Worm (Caenorhabditis elegans) whole organism, young adult: ENCODE data around the gene F14H3.5.

ENCODE experiments used
- B0336.3 ChIP-seq: fragments of 200-800 bp; sonication (Bioruptor generic); IDR thresholded peaks from 2 replicates; pipeline ENCODE4 v1.3.6; 2022; ENCODE audit warnings: missing genetic modification characterization, missing compliant biosample characterization
- D2030.7 ChIP-seq: fragments of 200-800 bp; sonication (Bioruptor generic); IDR thresholded peaks from 2 replicates; pipeline ENCODE4 v1.3.6; 2022; ENCODE audit warnings: missing genetic modification reagents, missing genetic modification characterization, missing compliant biosample characterization
- F10E7.11 ChIP-seq: sonication (generic microtip); optimal IDR thresholded peaks from 2 replicates; lab custom pipeline; 2017; ENCODE audit warnings: mild to moderate bottlenecking, missing genetic modification characterization, moderate library complexity, missing compliant biosample characterization
- F22D6.2 ChIP-seq: sonication (generic microtip); optimal IDR thresholded peaks from 2 replicates; lab custom pipeline; 2016; ENCODE audit warnings: mild to moderate bottlenecking, missing genetic modification characterization, missing compliant biosample characterization
- F49E8.2 ChIP-seq: sonication (generic microtip); optimal IDR thresholded peaks from 3 replicates; lab custom pipeline; 2017; ENCODE audit warnings: missing genetic modification characterization, mild to moderate bottlenecking, missing compliant biosample characterization, antibody characterized with exemption, moderate library complexity; ENCODE audit not compliant: insufficient read depth
- F55B11.4 ChIP-seq: sonication (generic microtip); optimal IDR thresholded peaks from 2 replicates; lab custom pipeline; 2016; ENCODE audit warnings: missing compliant biosample characterization, missing genetic modification characterization, borderline replicate concordance; ENCODE audit not compliant: insufficient read depth
- F57C9.4 ChIP-seq: sonication (generic microtip); optimal IDR thresholded peaks from 2 replicates; lab custom pipeline; 2017; ENCODE audit warnings: mild to moderate bottlenecking, missing genetic modification characterization, missing compliant biosample characterization
- Y53G8AR.9 ChIP-seq: fragments of 200-800 bp; sonication (Bioruptor generic); conservative IDR thresholded peaks from 2 replicates; pipeline ENCODE4 v1.3.6; 2022; ENCODE audit warnings: missing genetic modification reagents, missing genetic modification characterization, missing compliant biosample characterization
- Y56A3A.18 ChIP-seq: fragments of 200-800 bp; sonication (Bioruptor generic); IDR thresholded peaks from 2 replicates; pipeline ENCODE4 v1.3.6; 2022; ENCODE audit warnings: missing genetic modification reagents, missing genetic modification characterization, missing compliant biosample characterization
- Y67H2A.10 ChIP-seq: fragments of 200-800 bp; sonication (Bioruptor generic); conservative IDR thresholded peaks from 2 replicates; pipeline ENCODE4 v1.3.6; 2022; ENCODE audit warnings: missing genetic modification reagents, missing genetic modification characterization, missing compliant biosample characterization
- akir-1 ChIP-seq: fragments of 200-800 bp; sonication (Bioruptor generic); optimal IDR thresholded peaks from 2 replicates; lab custom pipeline; 2018; ENCODE audit warnings: mild to moderate bottlenecking, missing genetic modification characterization, moderate library complexity, missing compliant biosample characterization
- aptf-3 ChIP-seq: fragments of 200-800 bp; sonication (Bioruptor generic); IDR thresholded peaks from 2 replicates; pipeline ENCODE4 v1.3.6; 2022; ENCODE audit warnings: missing genetic modification characterization, missing compliant biosample characterization
- bed-1 ChIP-seq: fragments of 200-800 bp; sonication (Bioruptor generic); IDR thresholded peaks from 2 replicates; pipeline ENCODE4 v1.3.6; 2022; ENCODE audit warnings: missing genetic modification reagents, missing genetic modification characterization, missing compliant biosample characterization
- ceh-40 ChIP-seq: fragments of 200-800 bp; sonication (Bioruptor generic); IDR thresholded peaks from 2 replicates; pipeline ENCODE4 v1.3.6; 2022; ENCODE audit warnings: missing genetic modification characterization, missing compliant biosample characterization
- ceh-58 ChIP-seq: fragments of 200-800 bp; sonication (Bioruptor generic); IDR thresholded peaks from 2 replicates; pipeline ENCODE4 v1.3.6; 2022; ENCODE audit warnings: missing genetic modification characterization, missing compliant biosample characterization
- ceh-79 ChIP-seq: sonication (generic microtip); optimal IDR thresholded peaks from 2 replicates; lab custom pipeline; 2017; ENCODE audit warnings: mild to moderate bottlenecking, missing genetic modification characterization, missing compliant biosample characterization
- ceh-91 ChIP-seq: fragments of 200-800 bp; sonication (Bioruptor generic); IDR thresholded peaks from 2 replicates; pipeline ENCODE4 v1.3.6; 2022; ENCODE audit warnings: missing genetic modification reagents, missing genetic modification characterization, missing compliant biosample characterization
- chd-7 ChIP-seq: sonication (generic microtip); optimal IDR thresholded peaks from 2 replicates; lab custom pipeline; 2016; ENCODE audit warnings: mild to moderate bottlenecking, missing genetic modification characterization, moderate library complexity, missing compliant biosample characterization
- dpff-1 ChIP-seq: sonication (generic microtip); optimal IDR thresholded peaks from 2 replicates; lab custom pipeline; 2017; ENCODE audit warnings: mild to moderate bottlenecking, missing genetic modification characterization, missing compliant biosample characterization
- dpl-1 ChIP-seq: fragments of 150-350 bp; optimal IDR thresholded peaks from 2 replicates; lab custom pipeline; 2014; ENCODE audit warnings: missing biosample characterization, missing genetic modification reagents, missing genetic modification characterization
- egl-44 ChIP-seq: fragments of 200-800 bp; sonication (Bioruptor generic); IDR thresholded peaks from 2 replicates; pipeline ENCODE4 v1.3.6; 2022; ENCODE audit warnings: missing genetic modification reagents, missing genetic modification characterization, missing compliant biosample characterization
- ekl-4 ChIP-seq: fragments of 200-800 bp; sonication (Bioruptor generic); IDR thresholded peaks from 2 replicates; pipeline ENCODE4 v1.3.6; 2022; ENCODE audit warnings: missing genetic modification reagents, missing genetic modification characterization, missing compliant biosample characterization
- hmg-20 ChIP-seq: fragments of 200-800 bp; sonication (Bioruptor generic); IDR thresholded peaks from 2 replicates; pipeline ENCODE4 v1.3.6; 2022; ENCODE audit warnings: missing genetic modification reagents, missing genetic modification characterization, missing compliant biosample characterization
- lin-40 ChIP-seq: sonication (generic microtip); optimal IDR thresholded peaks from 2 replicates; lab custom pipeline; 2016; ENCODE audit warnings: missing genetic modification characterization, mild to moderate bottlenecking, missing compliant biosample characterization, missing genotype, missing genetic modification reagents
- lsl-1 ChIP-seq: fragments of 200-800 bp; sonication (Bioruptor generic); optimal IDR thresholded peaks from 2 replicates; lab custom pipeline; 2018; ENCODE audit warnings: mild to moderate bottlenecking, missing genetic modification characterization, moderate library complexity, missing compliant biosample characterization
- lsy-27 ChIP-seq: sonication (generic microtip); optimal IDR thresholded peaks from 2 replicates; lab custom pipeline; 2017; ENCODE audit warnings: missing genetic modification characterization, mild to moderate bottlenecking, missing compliant biosample characterization, antibody characterized with exemption, missing genotype, borderline replicate concordance; ENCODE audit not compliant: insufficient read depth
- nfya-1 ChIP-seq: sonication (generic microtip); optimal IDR thresholded peaks from 2 replicates; lab custom pipeline; 2017; ENCODE audit warnings: antibody characterized with exemption, missing compliant biosample characterization, missing genetic modification characterization, borderline replicate concordance; ENCODE audit not compliant: insufficient read depth
- nhr-27 ChIP-seq: fragments of 200-800 bp; sonication (Bioruptor generic); optimal IDR thresholded peaks from 2 replicates; lab custom pipeline; 2018; ENCODE audit warnings: mild to moderate bottlenecking, missing genetic modification characterization, moderate library complexity, missing compliant biosample characterization
- nhr-90 ChIP-seq: sonication (generic microtip); optimal IDR thresholded peaks from 2 replicates; lab custom pipeline; 2016; ENCODE audit warnings: missing genotype, mild to moderate bottlenecking, missing genetic modification characterization, missing compliant biosample characterization
- pbrm-1 ChIP-seq: fragments of 200-800 bp; sonication (Bioruptor generic); IDR thresholded peaks from 2 replicates; pipeline ENCODE4 v1.3.6; 2022; ENCODE audit warnings: missing genetic modification reagents, missing genetic modification characterization, missing compliant biosample characterization
- rcor-1 ChIP-seq: fragments of 200-800 bp; sonication (Bioruptor generic); IDR thresholded peaks from 2 replicates; pipeline ENCODE4 v1.3.6; 2022; ENCODE audit warnings: missing genetic modification reagents, missing genetic modification characterization, missing compliant biosample characterization
- rec-8 ChIP-seq, 2 experiments: sonication (generic microtip); optimal IDR thresholded peaks; 2 replicates each; lab custom pipeline; 2016; ENCODE audit warnings: mild to moderate bottlenecking in 2 of 2, missing genetic modification characterization in 2 of 2, missing genetic modification reagents in 2 of 2, missing genotype in 2 of 2, missing biosample characterization in 1 of 2, missing compliant biosample characterization in 1 of 2, moderate library complexity in 1 of 2
- snpc-1.3 ChIP-seq: sonication (generic microtip); optimal IDR thresholded peaks from 2 replicates; lab custom pipeline; 2017; ENCODE audit warnings: missing genetic modification characterization, mild to moderate bottlenecking, missing compliant biosample characterization, antibody characterized with exemption, moderate library complexity, missing genotype, missing genetic modification reagents; ENCODE audit not compliant: insufficient read depth
- snpc-4 ChIP-seq, 5 experiments: fragments of 150-350 bp in 1 of 5; sonication (generic microtip) in 4 of 5; optimal IDR thresholded peaks; 2 replicates each; lab custom pipeline; 2014 to 2018; ENCODE audit warnings: missing genetic modification characterization in 5 of 5, missing biosample characterization in 3 of 5, antibody characterized with exemption in 2 of 5, mild to moderate bottlenecking in 2 of 5, missing compliant biosample characterization in 2 of 5, missing genotype in 2 of 5, moderate library complexity in 2 of 5, missing genetic modification reagents in 1 of 5
- somi-1 ChIP-seq: fragments of 200-800 bp; sonication (Bioruptor generic); optimal IDR thresholded peaks from 2 replicates; lab custom pipeline; 2018; ENCODE audit warnings: mild to moderate bottlenecking, missing genetic modification characterization, missing compliant biosample characterization
- unc-130 ChIP-seq: sonication (generic microtip); optimal IDR thresholded peaks from 2 replicates; lab custom pipeline; 2016; ENCODE audit warnings: missing genetic modification reagents, missing genetic modification characterization, missing compliant biosample characterization
- ztf-22 ChIP-seq: fragments of 200-800 bp; sonication (Bioruptor generic); optimal IDR thresholded peaks from 2 replicates; lab custom pipeline; 2018; ENCODE audit warnings: mild to moderate bottlenecking, missing genetic modification characterization, moderate library complexity, missing compliant biosample characterization
- ztf-26 ChIP-seq: sonication (generic microtip); optimal IDR thresholded peaks from 2 replicates; lab custom pipeline; 2017; ENCODE audit warnings: missing genetic modification characterization, missing compliant biosample characterization

The F14H3.5 gene

DNA sequence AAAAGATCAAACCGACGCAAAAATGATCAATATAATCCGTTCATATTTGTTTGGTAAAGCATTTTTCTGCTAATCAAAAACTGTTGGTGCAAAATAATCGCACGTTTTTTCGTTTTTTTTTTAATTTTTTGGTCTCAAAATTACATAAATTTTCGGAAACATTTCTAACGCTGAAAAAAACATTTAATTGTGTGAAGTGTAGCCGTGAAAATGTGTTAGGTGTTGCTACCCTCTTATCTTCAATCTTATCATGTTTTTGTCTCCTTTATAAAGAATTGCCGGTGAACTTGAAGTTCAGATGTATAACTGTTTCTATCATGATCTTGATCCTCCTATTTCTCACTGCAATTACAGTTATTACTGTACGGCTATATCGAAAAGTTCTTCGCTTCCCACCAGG, 12.1 kb upstream of the F14H3.5 start, which contains the start of gene cyp-35D1:
Gene cyp-35D1, plus strand, starts transcription at position 301 of the 400 bp plus-strand sequence.
- no peak for TF ChIP-seq D2030.7 (GFP tag; lab: Robert Waterston, UW)
- no peak for TF ChIP-seq aptf-3 (GFP tag; lab: Robert Waterston, UW)
- no peak for TF ChIP-seq egl-44 (GFP tag; lab: Robert Waterston, UW)
- TF ChIP-seq bed-1: no peak
- TF ChIP-seq Y53G8AR.9: no peak
- TF ChIP-seq dpff-1 (tag; lab: Kevin White, UChicago): no peak
- no peak for TF ChIP-seq Y67H2A.10 (GFP tag; lab: Robert Waterston, UW)
- TF ChIP-seq F10E7.11 (tag; lab: Kevin White, UChicago): no peak

ce11 chrV:16062788-16063187, 5.9 kb upstream of the F14H3.5 start, which contains the start of gene F14H3.14:
TSS of gene F14H3.14 (minus strand) at chrV:16062888.
- TF ChIP-seq ceh-91 (no peak), rec-8 (tag; optimal IDR thresholded peaks at IDR 0.05; lab: Kevin White, UChicago) (no peak), F22D6.2 (tag; lab: Kevin White, UChicago) (no peak), hmg-20 (no peak), nhr-27 (tag; lab: Kevin White, UChicago) (no peak), ekl-4 (GFP tag; lab: Robert Waterston, UW) (no peak), lin-40 (tag; lab: Kevin White, UChicago) (no peak), Y53G8AR.9 (no peak), F55B11.4 (no peak), ceh-40 (no peak), ceh-79 (tag; lab: Kevin White, UChicago) (no peak), akir-1 (GFP tag; lab: Kevin White, UChicago) (no peak), pbrm-1 (GFP tag; lab: Robert Waterston, UW) (no peak), egl-44 (GFP tag; lab: Robert Waterston, UW) (no peak)

ce11 chrV:16061993-16062392, 5.1 kb upstream of the F14H3.5 start, which contains the start of gene fbxa-100:
TSS of gene fbxa-100 (minus strand) at chrV:16062093.
- no peak for TF ChIP-seq snpc-1.3
- no peak for TF ChIP-seq rcor-1 (GFP tag; lab: Robert Waterston, UW)
- no peak for TF ChIP-seq chd-7 (tag; lab: Kevin White, UChicago)
- no peak for TF ChIP-seq ceh-58 (GFP tag; lab: Robert Waterston, UW)
- no peak for TF ChIP-seq B0336.3
- no peak for TF ChIP-seq nfya-1
- no peak for TF ChIP-seq snpc-4 (GFP tag; optimal IDR thresholded peaks at IDR 0.05; lab: Kevin White, UChicago)
- no peak for TF ChIP-seq snpc-4 (tag; optimal IDR thresholded peaks at IDR 0.05; lab: Kevin White, UChicago)
- no peak for TF ChIP-seq ztf-22 (GFP tag; lab: Kevin White, UChicago)
- TF ChIP-seq nhr-90: no peak
- no peak for TF ChIP-seq ztf-26 (tag; lab: Kevin White, UChicago)
- TF ChIP-seq Y56A3A.18 (GFP tag; lab: Robert Waterston, UW): no peak
- no peak for TF ChIP-seq lsy-27 (tag; lab: Kevin White, UChicago)
- no peak for TF ChIP-seq F49E8.2
- no peak for TF ChIP-seq F57C9.4
- TF ChIP-seq lsl-1 (GFP tag; lab: Kevin White, UChicago): no peak
- TF ChIP-seq dpl-1 (GFP tag; lab: Kevin White, UChicago): no peak
- TF ChIP-seq somi-1 (GFP tag; lab: Kevin White, UChicago): no peak
- no peak for TF ChIP-seq unc-130 (GFP tag; lab: Kevin White, UChicago)
